Worm (Caenorhabditis elegans): ENCODE results near the gene rpl-37.

rpl-37 gene

ce11 chrIII:3520417-3520816 is 8.0 kb upstream of the rpl-37 start (continued):
- no peak for TF ChIP-seq egl-27 (tag; optimal IDR thresholded peaks at IDR 0.05)
- peak; percentile 11 for TF ChIP-seq nhr-90 (tag; optimal IDR thresholded peaks at IDR 0.05; ENCODE audit: poor library complexity)

DNA sequence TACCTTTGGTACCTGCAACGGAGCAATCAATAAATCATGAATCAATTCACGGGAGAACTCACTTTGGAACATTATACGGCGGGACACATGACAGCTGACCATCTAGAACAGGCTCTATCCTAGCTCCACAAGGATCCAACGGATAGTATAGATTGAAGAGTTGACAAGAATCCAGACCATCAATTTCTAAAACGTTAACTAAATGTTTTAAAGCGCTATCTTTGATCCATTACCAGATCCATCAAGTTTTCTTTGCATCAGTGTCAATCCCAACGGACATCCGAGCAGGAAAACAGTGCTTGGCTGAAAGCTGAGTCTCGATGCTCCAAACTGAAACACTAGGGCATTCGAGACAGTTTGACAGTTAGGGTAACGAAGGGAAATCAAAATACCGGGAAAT is 5.1 kb upstream of the rpl-37 start:
- TF ChIP-seq lin-14 (GFP tag; optimal IDR thresholded peaks at IDR 0.05) (no peak), efl-1 (optimal IDR thresholded peaks at IDR 0.05) (no peak), efl-1 (GFP tag; optimal IDR thresholded peaks at IDR 0.05 in 1 of 2) (peak in 1 of 2 experiments; percentile 49), ztf-11 (tag; optimal IDR thresholded peaks at IDR 0.05) (no peak)

- TF ChIP-seq elt-2 (tag; optimal IDR thresholded peaks at IDR 0.05): peak; percentile 12
- TF ChIP-seq unc-62 (GFP tag; optimal IDR thresholded peaks at IDR 0.05): no peak
- no peak for TF ChIP-seq nhr-77 (tag; optimal IDR thresholded peaks at IDR 0.05)
- peak; percentile 38 for TF ChIP-seq nhr-85 (tag)
- no peak for TF ChIP-seq lir-3 (tag; optimal IDR thresholded peaks at IDR 0.05; ENCODE audit: poor library complexity)
- TF ChIP-seq efl-1 (optimal IDR thresholded peaks at IDR 0.05): no peak
- peak in 1 of 2 experiments; percentile 65 for TF ChIP-seq efl-1 (GFP tag; optimal IDR thresholded peaks at IDR 0.05 in 1 of 2)
- no peak for TF ChIP-seq mef-2 (tag; optimal IDR thresholded peaks at IDR 0.05)
- no peak for TF ChIP-seq pax-3 (tag; optimal IDR thresholded peaks at IDR 0.05)
Observed at ce11 chrIII:3529744-3530208, 1.3 kb downstream of the rpl-37 start, which contains the start of gene pitp-1. Gene pitp-1, minus strand, starts transcription at chrIII:3529794.

- no peak for TF ChIP-seq nhr-90 (tag; optimal IDR thresholded peaks at IDR 0.05; ENCODE audit: poor library complexity)
- peak in 1 of 2 experiments; percentile 41 for TF ChIP-seq mdl-1 (tag; optimal IDR thresholded peaks at IDR 0.05)
- peak; percentile 72 for TF ChIP-seq swsn-7 (tag; optimal IDR thresholded peaks at IDR 0.05)
- TF ChIP-seq nhr-28 (tag; optimal IDR thresholded peaks at IDR 0.05): no peak
- peak; percentile 69 for TF ChIP-seq nhr-71 (tag; optimal IDR thresholded peaks at IDR 0.05)
- TF ChIP-seq sox-4 (tag; optimal IDR thresholded peaks at IDR 0.05): no peak
- TF ChIP-seq snu-23 (GFP tag; optimal IDR thresholded peaks at IDR 0.05): peak; percentile 76
- peak; percentile 58 for TF ChIP-seq xbp-1 (tag; optimal IDR thresholded peaks at IDR 0.05)
- TF ChIP-seq C34B4.2 (tag; optimal IDR thresholded peaks at IDR 0.05): no peak
- peak; percentile 43 for TF ChIP-seq jun-1 (tag; optimal IDR thresholded peaks at IDR 0.05)
- TF ChIP-seq lin-14 (GFP tag; optimal IDR thresholded peaks at IDR 0.05): peak; percentile 92
- peak; percentile 18 for TF ChIP-seq ama-1 (optimal IDR thresholded peaks at IDR 0.05)
- TF ChIP-seq efl-1 (optimal IDR thresholded peaks at IDR 0.05): peak; percentile 60 to 76
- TF ChIP-seq efl-1 (GFP tag; optimal IDR thresholded peaks at IDR 0.05 in 1 of 2): peak; percentile 12 to 78
- TF ChIP-seq ztf-11 (tag; optimal IDR thresholded peaks at IDR 0.05): peak in 1 of 2 experiments; percentile 29
- TF ChIP-seq nhr-85 (tag): peak; percentile 75
- peak; percentile 47 for TF ChIP-seq dsc-1 (tag; optimal IDR thresholded peaks at IDR 0.05)
- TF ChIP-seq dpl-1 (GFP tag; optimal IDR thresholded peaks at IDR 0.05): peak; percentile 5 to 52 (median 21)
- TF ChIP-seq ceh-82 (tag; optimal IDR thresholded peaks at IDR 0.05): peak; percentile 54 to 84 (median 59)
- TF ChIP-seq fkh-10 (GFP tag; optimal IDR thresholded peaks at IDR 0.05): peak; percentile 1
- TF ChIP-seq unc-86 (tag; optimal IDR thresholded peaks at IDR 0.05): peak; percentile 76
- no peak for TF ChIP-seq C04F5.9 (tag; optimal IDR thresholded peaks at IDR 0.05)
- TF ChIP-seq mep-1 (tag; optimal IDR thresholded peaks at IDR 0.05): peak; percentile 82
- TF ChIP-seq irx-1 (tag; optimal IDR thresholded peaks at IDR 0.05): no peak
- peak; percentile 25 for TF ChIP-seq ceh-8 (GFP tag; optimal IDR thresholded peaks at IDR 0.05)
- TF ChIP-seq ceh-88 (GFP tag; IDR thresholded peaks at IDR 0.05): no peak; the same call in 1 of the 2 replicates
- peak; percentile 8 to 34 for TF ChIP-seq egl-27 (tag; optimal IDR thresholded peaks at IDR 0.05)
- TF ChIP-seq nhr-19 (GFP tag; conservative IDR thresholded peaks at IDR 0.05): no peak; the same call in 1 of the 2 replicates
- TF ChIP-seq lin-13 (GFP tag; optimal IDR thresholded peaks at IDR 0.05): peak; percentile 0
- TF ChIP-seq isw-1 (GFP tag; IDR thresholded peaks at IDR 0.05): peak; percentile 39; the same call in 1 of the 2 replicates
- peak; percentile 62 to 68 for TF ChIP-seq lin-35 (GFP tag; optimal IDR thresholded peaks at IDR 0.05)
- peak; percentile 76 for TF ChIP-seq fkh-8 (tag; optimal IDR thresholded peaks at IDR 0.05)
- peak; percentile 19 for TF ChIP-seq lir-3 (tag; optimal IDR thresholded peaks at IDR 0.05; ENCODE audit: poor library complexity)
- no peak for TF ChIP-seq unc-130 (tag; optimal IDR thresholded peaks at IDR 0.05)
- TF ChIP-seq nhr-47 (tag; optimal IDR thresholded peaks at IDR 0.05): peak; percentile 73
- TF ChIP-seq egl-13 (tag; optimal IDR thresholded peaks at IDR 0.05): peak; percentile 37
- TF ChIP-seq nhr-84 (tag; optimal IDR thresholded peaks at IDR 0.05): no peak
- TF ChIP-seq tbx-2 (tag; optimal IDR thresholded peaks at IDR 0.05): peak; percentile 72
- TF ChIP-seq blmp-1 (tag; optimal IDR thresholded peaks at IDR 0.05): peak; percentile 52
- peak; percentile 61 to 77 for TF ChIP-seq lsy-2 (tag; optimal IDR thresholded peaks at IDR 0.05)
Observed at ce11 chrIII:3532035-3532434, 3.6 kb downstream of the rpl-37 start.
